Fruit fly (Drosophila melanogaster) whole organism, embryonic: ENCODE measurements around the gene CG34278.
A peak's percentile ranks its signal among the peaks of the same experiment; 100 is the strongest.

ENCODE experiments used
- Asciz ChIP-seq: fragments of 200-800 bp; sonication (Bioruptor generic); optimal IDR thresholded peaks from 2 replicates; lab custom pipeline; 2017; ENCODE audit warnings: missing biosample characterization, mild to moderate bottlenecking, missing genetic modification characterization, missing genetic modification reagents
- CG10274 ChIP-seq: fragments of 200-800 bp; sonication (Bioruptor generic); optimal IDR thresholded peaks from 3 replicates; lab custom pipeline; 2017; ENCODE audit warnings: missing biosample characterization, mild to moderate bottlenecking, missing genetic modification characterization
- CG10979 ChIP-seq: fragments of 200-800 bp; sonication (Bioruptor generic); optimal IDR thresholded peaks from 2 replicates; lab custom pipeline; 2018; ENCODE audit warnings: missing biosample characterization, mild to moderate bottlenecking, missing genetic modification characterization, moderate library complexity
- CG1233 ChIP-seq: fragments of 200-800 bp; sonication (Bioruptor generic); optimal IDR thresholded peaks from 4 replicates; lab custom pipeline; 2018; ENCODE audit warnings: missing biosample characterization, mild to moderate bottlenecking, missing genetic modification characterization
- CG12769 ChIP-seq: fragments of 200-800 bp; sonication (Bioruptor generic); optimal IDR thresholded peaks from 2 replicates; lab custom pipeline; 2019; ENCODE audit warnings: missing biosample characterization, mild to moderate bottlenecking, missing genetic modification characterization, moderate library complexity
- CG13775 ChIP-seq: fragments of 200-800 bp; sonication (Bioruptor generic); optimal IDR thresholded peaks from 3 replicates; lab custom pipeline; 2017; ENCODE audit warnings: missing biosample characterization, mild to moderate bottlenecking, missing genetic modification characterization
- CG2129 ChIP-seq: fragments of 200-800 bp; sonication (Bioruptor generic); IDR thresholded peaks from 2 replicates; pipeline ENCODE4 v1.3.6; 2022; ENCODE audit warnings: missing biosample characterization, missing genetic modification characterization; ENCODE audit not compliant: partially characterized antibody
- CG2199 ChIP-seq: fragments of 200-800 bp; sonication (Bioruptor generic); IDR thresholded peaks from 3 replicates; pipeline ENCODE4 v1.3.6; 2022; ENCODE audit warnings: missing biosample characterization, missing genetic modification characterization
- CG31441 ChIP-seq: fragments of 200-800 bp; sonication (Bioruptor generic); IDR thresholded peaks from 2 replicates; pipeline ENCODE4 v1.3.6; 2022; ENCODE audit warnings: missing biosample characterization, missing genetic modification characterization
- CG3163 ChIP-seq: fragments of 200-800 bp; sonication (Bioruptor generic); optimal IDR thresholded peaks from 3 replicates; lab custom pipeline; 2016; ENCODE audit warnings: missing biosample characterization, missing genetic modification characterization
- CG32532 ChIP-seq: fragments of 200-800 bp; sonication (Bioruptor generic); IDR thresholded peaks from 2 replicates; pipeline ENCODE4 v1.3.6; 2022; ENCODE audit warnings: missing biosample characterization, missing genetic modification characterization
- CG3407 ChIP-seq: fragments of 200-800 bp; sonication (Bioruptor generic); optimal IDR thresholded peaks from 2 replicates; lab custom pipeline; 2018; ENCODE audit warnings: missing biosample characterization, mild to moderate bottlenecking, missing genetic modification characterization
- CG3726 ChIP-seq: fragments of 200-800 bp; sonication (Bioruptor generic); IDR thresholded peaks from 3 replicates; pipeline ENCODE4, ENCODE4 v1.3.6; 2022; ENCODE audit warnings: missing biosample characterization, missing genetic modification characterization
- CG4730 ChIP-seq: fragments of 200-800 bp; sonication (Bioruptor generic); IDR thresholded peaks from 2 replicates; pipeline ENCODE4 v1.3.6; 2022; ENCODE audit warnings: missing biosample characterization, missing genetic modification characterization
- CG4854 ChIP-seq: fragments of 200-800 bp; sonication (Bioruptor generic); optimal IDR thresholded peaks from 2 replicates; lab custom pipeline; 2016; ENCODE audit warnings: missing biosample characterization, missing genetic modification characterization, inconsistent platforms
- CG5245 ChIP-seq: fragments of 200-800 bp; sonication (Bioruptor generic); optimal IDR thresholded peaks from 3 replicates; lab custom pipeline; 2016; ENCODE audit warnings: missing biosample characterization, missing genetic modification characterization
- CG6683 ChIP-seq: fragments of 200-800 bp; sonication (Bioruptor generic); optimal IDR thresholded peaks from 2 replicates; lab custom pipeline; 2017; ENCODE audit warnings: missing biosample characterization, mild to moderate bottlenecking, missing genetic modification characterization, missing genetic modification reagents
- CG7556 ChIP-seq: fragments of 200-800 bp; sonication (Bioruptor generic); optimal IDR thresholded peaks from 2 replicates; lab custom pipeline; 2017; ENCODE audit warnings: missing biosample characterization, mild to moderate bottlenecking, missing genetic modification characterization
- CG7963 ChIP-seq: fragments of 200-800 bp; sonication (Bioruptor generic); IDR thresholded peaks from 3 replicates; pipeline ENCODE4 v1.3.6; 2022; ENCODE audit warnings: missing biosample characterization, missing genetic modification characterization; ENCODE audit not compliant: partially characterized antibody
- CG8290 ChIP-seq, 3 experiments: fragments of 200-800 bp; sonication (Bioruptor generic); optimal IDR thresholded peaks; 2 replicates each; lab custom pipeline; 2016 to 2019; ENCODE audit warnings: missing biosample characterization in 3 of 3, missing genetic modification characterization in 3 of 3, mild to moderate bottlenecking in 2 of 3, moderate library complexity in 1 of 3
- CG8388 ChIP-seq: fragments of 200-800 bp; sonication (Bioruptor generic); optimal IDR thresholded peaks from 2 replicates; lab custom pipeline; 2019; ENCODE audit warnings: missing biosample characterization, mild to moderate bottlenecking, missing genetic modification characterization, moderate library complexity
- CG9215 ChIP-seq: fragments of 200-800 bp; sonication (Bioruptor generic); IDR thresholded peaks from 2 replicates; pipeline ENCODE4 v1.3.6; 2022; ENCODE audit warnings: missing biosample characterization, missing genetic modification characterization
- CG9817 ChIP-seq: fragments of 200-800 bp; sonication (Bioruptor generic); optimal IDR thresholded peaks from 2 replicates; lab custom pipeline; 2018; ENCODE audit warnings: missing biosample characterization, mild to moderate bottlenecking, missing genetic modification characterization, moderate library complexity
- Dek ChIP-seq: fragments of 200-800 bp; sonication (Bioruptor generic); optimal IDR thresholded peaks from 3 replicates; lab custom pipeline; 2019; ENCODE audit warnings: missing biosample characterization, mild to moderate bottlenecking, missing genetic modification characterization, moderate library complexity
- Dip3 ChIP-seq: fragments of 200-800 bp; sonication (Bioruptor generic); optimal IDR thresholded peaks from 3 replicates; lab custom pipeline; 2016; ENCODE audit warnings: missing biosample characterization, missing genetic modification characterization
- Ets97D ChIP-seq: fragments of 200-800 bp; sonication (Bioruptor generic); optimal IDR thresholded peaks from 3 replicates; lab custom pipeline; 2016; ENCODE audit warnings: missing biosample characterization, missing genetic modification characterization
- Hey ChIP-seq: fragments of 200-800 bp; sonication (Bioruptor generic); optimal IDR thresholded peaks from 3 replicates; lab custom pipeline; 2018; ENCODE audit warnings: missing biosample characterization, mild to moderate bottlenecking, missing genetic modification characterization
- NFAT ChIP-seq: fragments of 200-800 bp; sonication (Bioruptor generic); IDR thresholded peaks from 2 replicates; pipeline ENCODE4 v1.3.6; 2022; ENCODE audit warnings: missing biosample characterization, missing genetic modification characterization
- Nf-YB ChIP-seq: fragments of 200-800 bp; sonication (Bioruptor generic); optimal IDR thresholded peaks from 3 replicates; lab custom pipeline; 2019; ENCODE audit warnings: missing biosample characterization, mild to moderate bottlenecking, missing genetic modification characterization, moderate library complexity
- Stat92E ChIP-seq, 3 experiments: fragments of >200 bp in 2 of 3; fragments of 200-800 bp in 1 of 3; sonication (Bioruptor generic) in 1 of 3; optimal IDR thresholded peaks; 2 replicates each; lab custom pipeline; 2017 to 2019; ENCODE audit warnings: missing biosample characterization in 3 of 3, missing genetic modification characterization in 3 of 3, mild to moderate bottlenecking in 1 of 3, moderate library complexity in 1 of 3
- Xbp1 ChIP-seq: fragments of 200-800 bp; sonication (Bioruptor generic); optimal IDR thresholded peaks from 3 replicates; lab custom pipeline; 2016; ENCODE audit warnings: missing biosample characterization, mild to moderate bottlenecking, missing genetic modification characterization
- Xrp1 ChIP-seq: fragments of 200-800 bp; sonication (Bioruptor generic); IDR thresholded peaks from 2 replicates; pipeline ENCODE4 v1.3.6; 2022; ENCODE audit warnings: missing biosample characterization, missing genetic modification characterization
- btn ChIP-seq: fragments of 200-800 bp; sonication (Bioruptor generic); optimal IDR thresholded peaks from 2 replicates; lab custom pipeline; 2016; ENCODE audit warnings: missing biosample characterization, missing genetic modification characterization
- cg ChIP-seq: fragments of 200-800 bp; sonication (Bioruptor generic); optimal IDR thresholded peaks from 3 replicates; lab custom pipeline; 2019; ENCODE audit warnings: missing biosample characterization, mild to moderate bottlenecking, missing genetic modification characterization, moderate library complexity
- eyg ChIP-seq: fragments of 200-800 bp; sonication (Bioruptor generic); optimal IDR thresholded peaks from 3 replicates; lab custom pipeline; 2016; ENCODE audit warnings: missing biosample characterization, missing genetic modification characterization
- gt ChIP-seq: fragments of 200-800 bp; sonication (Bioruptor generic); IDR thresholded peaks from 2 replicates; pipeline ENCODE4 v1.3.6; 2022; ENCODE audit warnings: missing biosample characterization, missing genetic modification characterization
- hb ChIP-seq: fragments of 200-800 bp; sonication (Bioruptor generic); IDR thresholded peaks from 3 replicates; pipeline ENCODE4 v1.3.6; 2022; ENCODE audit warnings: missing biosample characterization, missing genetic modification characterization; ENCODE audit not compliant: partially characterized antibody
- klu ChIP-seq: fragments of 200-800 bp; sonication (Bioruptor generic); IDR thresholded peaks from 2 replicates; pipeline ENCODE4 v1.3.6; 2022; ENCODE audit warnings: missing biosample characterization, missing genetic modification characterization
- lbe ChIP-seq: fragments of 200-800 bp; sonication (Bioruptor generic); optimal IDR thresholded peaks from 2 replicates; lab custom pipeline; 2016; ENCODE audit warnings: missing biosample characterization, mild to moderate bottlenecking, missing genetic modification characterization
- lmd ChIP-seq: fragments of 200-800 bp; sonication (Bioruptor generic); IDR thresholded peaks from 2 replicates; pipeline ENCODE4 v1.3.6; 2022; ENCODE audit warnings: missing biosample characterization, missing genetic modification characterization
- nerfin-1 ChIP-seq: fragments of 200-800 bp; sonication (Bioruptor generic); optimal IDR thresholded peaks from 3 replicates; lab custom pipeline; 2019; ENCODE audit warnings: missing biosample characterization, mild to moderate bottlenecking, missing genetic modification characterization, moderate library complexity
- psq ChIP-seq: fragments of 200-800 bp; sonication (Bioruptor generic); optimal IDR thresholded peaks from 2 replicates; lab custom pipeline; 2017; ENCODE audit warnings: missing biosample characterization, missing genetic modification characterization
- rib ChIP-seq: fragments of 200-800 bp; sonication (Bioruptor generic); IDR thresholded peaks from 2 replicates; pipeline ENCODE4 v1.3.6; 2022; ENCODE audit warnings: missing biosample characterization, missing genetic modification characterization
- sens ChIP-seq: fragments of 200-800 bp; sonication (Bioruptor generic); peaks from one replicate; lab custom pipeline; 2016; ENCODE audit warnings: missing biosample characterization, missing genetic modification characterization
- slp2 ChIP-seq: fragments of 200-800 bp; sonication (Bioruptor generic); optimal IDR thresholded peaks from 2 replicates; lab custom pipeline; 2016; ENCODE audit warnings: missing biosample characterization, missing genetic modification characterization
- sob ChIP-seq: fragments of 200-800 bp; sonication (Bioruptor generic); IDR thresholded peaks from 2 replicates; pipeline ENCODE4 v1.3.6; 2022; ENCODE audit warnings: missing biosample characterization, missing genetic modification characterization
- sqz ChIP-seq: fragments of 200-800 bp; sonication (Bioruptor generic); optimal IDR thresholded peaks from 3 replicates; lab custom pipeline; 2018; ENCODE audit warnings: missing biosample characterization, mild to moderate bottlenecking, missing genetic modification characterization
- twi ChIP-seq: fragments of 200-800 bp; optimal IDR thresholded peaks from 2 replicates; lab custom pipeline; 2019; ENCODE audit warnings: missing biosample characterization, mild to moderate bottlenecking, missing genetic modification characterization, moderate library complexity
- wor ChIP-seq: fragments of 200-800 bp; sonication (Bioruptor generic); IDR thresholded peaks from 2 replicates; pipeline ENCODE4 v1.3.6; 2022; ENCODE audit warnings: missing biosample characterization, missing genetic modification characterization

CG34278 gene

DNA sequence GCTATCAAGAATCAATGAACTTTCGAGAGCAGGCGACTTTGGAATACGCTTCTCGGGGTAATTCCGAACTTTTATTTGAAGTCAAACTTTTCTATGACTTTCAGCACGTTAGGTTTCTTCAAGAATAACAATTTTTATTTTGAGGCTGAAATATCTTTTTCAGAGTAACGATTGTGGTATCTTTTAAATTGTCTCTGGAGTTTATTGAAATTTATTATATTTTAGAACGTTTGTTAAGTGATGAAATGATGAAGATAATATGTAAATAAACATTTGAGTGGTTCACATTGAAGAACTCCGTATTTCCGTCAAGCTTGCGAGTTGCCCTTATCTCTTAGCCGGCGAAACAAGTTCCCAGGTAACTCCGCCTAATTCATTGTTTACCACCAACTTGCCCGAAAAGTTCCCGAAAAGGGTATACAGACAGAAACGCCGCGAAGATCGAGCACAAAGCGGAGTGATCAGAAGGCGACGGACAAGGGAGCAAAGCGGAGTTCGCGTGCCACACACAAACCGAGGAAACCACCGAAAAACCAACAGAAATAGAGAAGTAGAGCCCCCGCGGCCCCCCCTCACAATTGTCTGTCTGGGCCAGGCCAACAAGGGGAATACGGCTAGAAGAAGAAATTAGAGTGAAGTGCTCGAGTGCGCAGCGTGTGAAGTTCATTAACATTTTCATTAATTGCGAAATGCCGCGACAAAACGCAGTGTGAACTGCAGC, 2.5 kb upstream of the CG34278 start (continued):
- TF ChIP-seq slp2 (GFP tag; lab: Kevin White, UChicago) (no peak), CG31441 (GFP tag; lab: Robert Waterston, UW) (0 out of 2 replicates have a peak, but pooled peaks have one; percentile 25), Xbp1 (GFP tag; lab: Kevin White, UChicago) (no peak), CG2129 (GFP tag; lab: Robert Waterston, UW) (no peak), CG7963 (GFP tag; lab: Robert Waterston, UW) (no peak), eyg (GFP tag; lab: Kevin White, UChicago) (no peak), CG4854 (GFP tag; lab: Kevin White, UChicago) (no peak), Dip3 (GFP tag; lab: Kevin White, UChicago) (no peak), CG10274 (peak; percentile 79), CG12769 (tag; lab: Kevin White, UChicago) (peak; percentile 7), nerfin-1 (no peak), Xrp1 (GFP tag; lab: Robert Waterston, UW) (peak; percentile 58; the same call in 1 of the 2 replicates), NFAT (GFP tag; lab: Robert Waterston, UW) (no peak), CG2199 (GFP tag; lab: Robert Waterston, UW) (peak; percentile 67; the same call in 2 of the 3 replicates), CG4730 (GFP tag; lab: Robert Waterston, UW) (no peak), CG9817 (tag; lab: Kevin White, UChicago) (no peak), Asciz (GFP tag; lab: Kevin White, UChicago) (no peak), Ets97D (no peak), Nf-YB (no peak), lbe (GFP tag; lab: Kevin White, UChicago) (no peak), klu (GFP tag; lab: Robert Waterston, UW) (no peak), CG1233 (GFP tag; lab: Kevin White, UChicago) (no peak), twi (tag; lab: Kevin White, UChicago) (no peak), CG6683 (GFP tag; lab: Kevin White, UChicago) (no peak), CG10979 (tag; lab: Kevin White, UChicago) (peak; percentile 62), psq (GFP tag; lab: Kevin White, UChicago) (peak; percentile 80), CG3726 (0 out of 3 replicates have a peak, but pooled peaks have one; percentile 5), sens (peak; percentile 67), hb (GFP tag; lab: Robert Waterston, UW) (no peak), cg (GFP tag; lab: Kevin White, UChicago) (no peak), Stat92E (GFP tag; optimal IDR thresholded peaks at IDR 0.05; lab: Kevin White, UChicago) (peak in 1 of 3 experiments; percentile 48), Hey (tag; lab: Kevin White, UChicago) (no peak), wor (no peak), CG8290 (GFP tag; optimal IDR thresholded peaks at IDR 0.05; lab: Kevin White, UChicago) (no peak), CG8290 (tag; optimal IDR thresholded peaks at IDR 0.05; lab: Kevin White, UChicago) (no peak), lmd (no peak), CG7556 (GFP tag; lab: Kevin White, UChicago) (peak; percentile 31), CG32532 (GFP tag; lab: Robert Waterston, UW) (no peak), Dek (tag; lab: Kevin White, UChicago) (no peak), CG3163 (GFP tag; lab: Kevin White, UChicago) (no peak), CG13775 (GFP tag; lab: Kevin White, UChicago) (no peak), sqz (GFP tag; lab: Kevin White, UChicago) (no peak), sob (GFP tag; lab: Robert Waterston, UW) (no peak), CG5245 (GFP tag; lab: Kevin White, UChicago) (no peak), CG3407 (GFP tag; lab: Kevin White, UChicago) (no peak), rib (GFP tag; lab: Robert Waterston, UW) (peak; percentile 20; the same call in 1 of the 2 replicates), CG9215 (GFP tag; lab: Robert Waterston, UW) (no peak), CG8388 (GFP tag; lab: Kevin White, UChicago) (peak; percentile 8), btn (no peak), gt (no peak)
